Fruit fly (Drosophila melanogaster): Measurements from ENCODE around the gene Neu2.
A peak's percentile ranks its signal among the peaks of the same experiment; 100 is the strongest.

The Neu2 gene

dm6 chr3L:21479636-21480035 is 10.8 kb downstream of the Neu2 start:
- TF ChIP-seq CG10669 (GFP tag; optimal IDR thresholded peaks at IDR 0.05), result peak; percentile 55
- no peak for TF ChIP-seq CG4318 (GFP tag; optimal IDR thresholded peaks at IDR 0.05)
- TF ChIP-seq CG7368 (GFP tag; optimal IDR thresholded peaks at IDR 0.05), result peak; percentile 87
- TF ChIP-seq Met (GFP tag; optimal IDR thresholded peaks at IDR 0.05), result peak; percentile 77
- peak; percentile 30 to 79 for TF ChIP-seq ss (GFP tag; optimal IDR thresholded peaks at IDR 0.05)
- TF ChIP-seq CG6792 (GFP tag; optimal IDR thresholded peaks at IDR 0.05), result peak; percentile 68
- TF ChIP-seq Gug (GFP tag; IDR thresholded peaks at IDR 0.05), result 0 out of 2 replicates have a peak, but pooled peaks have one; percentile 10
- TF ChIP-seq CG6163 (GFP tag; IDR thresholded peaks at IDR 0.05), result peak; percentile 87
- TF ChIP-seq CG34406 (GFP tag; optimal IDR thresholded peaks at IDR 0.05), result peak; percentile 77
- TF ChIP-seq Eip78C (GFP tag), result peak; percentile 93
- no peak for TF ChIP-seq Hr38 (GFP tag; optimal IDR thresholded peaks at IDR 0.05)
- TF ChIP-seq achi (GFP tag; optimal IDR thresholded peaks at IDR 0.05), result peak; percentile 76
- TF ChIP-seq spab (GFP tag; optimal IDR thresholded peaks at IDR 0.05), result peak; percentile 36
- TF ChIP-seq CG8632 (GFP tag; optimal IDR thresholded peaks at IDR 0.05), result peak; percentile 64
- peak; percentile 16 for TF ChIP-seq Lpt (GFP tag; optimal IDR thresholded peaks at IDR 0.05)
- no peak for TF ChIP-seq svp (GFP tag)
- no peak for TF ChIP-seq CG3032 (tag; optimal IDR thresholded peaks at IDR 0.05)
- TF ChIP-seq vri (GFP tag; optimal IDR thresholded peaks at IDR 0.05), result no peak
- TF ChIP-seq Ets21C (GFP tag; optimal IDR thresholded peaks at IDR 0.05), result peak; percentile 1
- peak; percentile 63 for TF ChIP-seq topi (GFP tag; optimal IDR thresholded peaks at IDR 0.05)
- TF ChIP-seq net (GFP tag; optimal IDR thresholded peaks at IDR 0.05), result peak; percentile 83
- TF ChIP-seq salr (GFP tag; optimal IDR thresholded peaks at IDR 0.05), result peak in 1 of 2 experiments; percentile 71
- TF ChIP-seq Eip75B (GFP tag; optimal IDR thresholded peaks at IDR 0.05), result peak; percentile 73
- TF ChIP-seq Sox14 (GFP tag; optimal IDR thresholded peaks at IDR 0.05), result peak; percentile 21
- peak; percentile 23 for TF ChIP-seq Hr4 (GFP tag; optimal IDR thresholded peaks at IDR 0.05)
- TF ChIP-seq CG8319 (GFP tag; optimal IDR thresholded peaks at IDR 0.05), result peak; percentile 78
- TF ChIP-seq CG8119 (GFP tag; IDR thresholded peaks at IDR 0.05), result no peak
- TF ChIP-seq Sox15 (GFP tag; optimal IDR thresholded peaks at IDR 0.05), result no peak
- peak; percentile 73 for TF ChIP-seq pdm3 (GFP tag; optimal IDR thresholded peaks at IDR 0.05)
- peak; percentile 76 for TF ChIP-seq esn (GFP tag; optimal IDR thresholded peaks at IDR 0.05)
- TF ChIP-seq Ets96B (tag; optimal IDR thresholded peaks at IDR 0.05), result no peak
- TF ChIP-seq CG9139 (GFP tag; optimal IDR thresholded peaks at IDR 0.05), result peak; percentile 60
- TF ChIP-seq dsx (GFP tag; optimal IDR thresholded peaks at IDR 0.05; ENCODE audit: poor library complexity, severe bottlenecking), result peak; percentile 61
- no peak for TF ChIP-seq CG6276 (GFP tag; optimal IDR thresholded peaks at IDR 0.05)
- peak; percentile 65 for TF ChIP-seq Hr39 (GFP tag; optimal IDR thresholded peaks at IDR 0.05)
- TF ChIP-seq CG32006 (GFP tag; optimal IDR thresholded peaks at IDR 0.05), result peak; percentile 43
- TF ChIP-seq CG15336 (GFP tag; IDR thresholded peaks at IDR 0.05), result peak; percentile 54; the same call in 1 of the 2 replicates
- peak; percentile 59 for TF ChIP-seq dac (GFP tag; optimal IDR thresholded peaks at IDR 0.05)
- peak; percentile 73 for TF ChIP-seq OdsH (GFP tag; optimal IDR thresholded peaks at IDR 0.05)
- TF ChIP-seq CG11294 (GFP tag; IDR thresholded peaks at IDR 0.05), result no peak
- TF ChIP-seq Eip93F (GFP tag; optimal IDR thresholded peaks at IDR 0.05), result no peak
- TF ChIP-seq acj6 (GFP tag; optimal IDR thresholded peaks at IDR 0.05), result peak; percentile 73
- TF ChIP-seq CG6854 (GFP tag; optimal IDR thresholded peaks at IDR 0.05), result peak; percentile 92
- peak; percentile 63 for TF ChIP-seq CG11762 (GFP tag; optimal IDR thresholded peaks at IDR 0.05; ENCODE audit: insufficient read depth)
- TF ChIP-seq fkh (GFP tag; optimal IDR thresholded peaks at IDR 0.05), result peak; percentile 54
- no peak for TF ChIP-seq CG10631 (GFP tag; optimal IDR thresholded peaks at IDR 0.05)
- peak; percentile 89 for TF ChIP-seq CG3919 (GFP tag; optimal IDR thresholded peaks at IDR 0.05)
- peak; percentile 66 for TF ChIP-seq cyc (GFP tag; optimal IDR thresholded peaks at IDR 0.05)
- peak; percentile 83 for TF ChIP-seq eg (GFP tag; IDR thresholded peaks at IDR 0.05)
- TF ChIP-seq CG11902 (GFP tag; optimal IDR thresholded peaks at IDR 0.05), result peak; percentile 17
- TF ChIP-seq CG6808 (GFP tag; optimal IDR thresholded peaks at IDR 0.05), result peak; percentile 56
- peak; percentile 57 for TF ChIP-seq CG31627 (GFP tag; optimal IDR thresholded peaks at IDR 0.05)

Data from whole organism, prepupa.